Worm (Caenorhabditis elegans): ENCODE data around the gene K08D10.10.
"Not testable (repeated sequence)": the region's sequence is repeated elsewhere in the genome, so short reads cannot be mapped to it uniquely, and the experiment has no call there.

Gene K08D10.10

ce11 chrIV:4115634-4116033 lies 36.4 kb upstream of the K08D10.10 start, which contains the start of the genes F49F1.4 and F49F1.2 (continued):
- no peak for TF ChIP-seq F23B12.7 (tag; optimal IDR thresholded peaks at IDR 0.05; ENCODE audit: insufficient read depth)

- TF ChIP-seq nhr-80 (tag; optimal IDR thresholded peaks at IDR 0.05) (peak; percentile 17), sea-2 (GFP tag; IDR thresholded peaks at IDR 0.05) (no peak)
These were observed 34.6 kb upstream of the K08D10.10 start, which contains the start of gene drd-50 for ce11 chrIV:4117432-4117831. Gene drd-50 (plus strand): TSS chrIV:4117732.

DNA sequence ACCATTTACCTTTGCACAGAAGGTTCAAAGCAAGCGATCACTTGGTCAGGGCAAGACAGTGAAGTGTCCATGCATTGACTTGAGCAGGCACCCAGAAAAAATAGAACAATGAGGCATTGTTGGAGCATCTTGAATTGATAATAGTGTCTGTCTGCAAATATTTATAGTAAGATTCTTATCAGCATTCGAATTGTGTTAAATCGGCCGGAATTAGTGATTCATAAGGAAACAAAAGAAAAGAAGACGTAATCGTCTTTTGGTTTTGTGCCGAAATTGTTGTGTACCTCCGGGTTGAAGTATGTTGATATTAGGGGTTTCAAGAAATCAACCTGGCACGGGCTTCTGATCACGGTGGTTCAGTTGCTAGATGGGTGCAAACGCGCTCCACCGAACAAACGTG lies 31.8 kb upstream of the K08D10.10 start, which contains the start of gene F49F1.5:
TSS of gene F49F1.5 (minus strand) at position 153 of the 400 bp plus-strand sequence.
- TF ChIP-seq pbrm-1 (GFP tag; IDR thresholded peaks at IDR 0.05), result no peak
- TF ChIP-seq hlh-12 (tag; optimal IDR thresholded peaks at IDR 0.05), result no peak
- TF ChIP-seq hmg-20 (GFP tag; IDR thresholded peaks at IDR 0.05), result no peak
- no peak for TF ChIP-seq F57C9.4 (tag; optimal IDR thresholded peaks at IDR 0.05)
- no peak for TF ChIP-seq ekl-4 (GFP tag; IDR thresholded peaks at IDR 0.05)
- no peak for TF ChIP-seq madf-10 (tag; optimal IDR thresholded peaks at IDR 0.05)
- TF ChIP-seq C17E4.6 (GFP tag; IDR thresholded peaks at IDR 0.05), result no peak
- no peak for TF ChIP-seq ceh-100 (GFP tag; IDR thresholded peaks at IDR 0.05)
- no peak for TF ChIP-seq snpc-4 (GFP tag; optimal IDR thresholded peaks at IDR 0.05)
- TF ChIP-seq snpc-4 (tag; optimal IDR thresholded peaks at IDR 0.05), result no peak
- no peak for TF ChIP-seq unc-62 (GFP tag; optimal IDR thresholded peaks at IDR 0.05)
- TF ChIP-seq egrh-3 (GFP tag; IDR thresholded peaks at IDR 0.05), result no peak
- no peak for TF ChIP-seq cebp-1 (GFP tag; IDR thresholded peaks at IDR 0.05)
- no peak for TF ChIP-seq cebp-1 (tag; optimal IDR thresholded peaks at IDR 0.05)
- TF ChIP-seq egl-18 (GFP tag; IDR thresholded peaks at IDR 0.05), result no peak
- no peak for TF ChIP-seq dox-1 (GFP tag; IDR thresholded peaks at IDR 0.05)
- no peak for TF ChIP-seq ztf-22 (GFP tag; optimal IDR thresholded peaks at IDR 0.05)
- no peak for TF ChIP-seq ceh-40 (GFP tag; IDR thresholded peaks at IDR 0.05)
- TF ChIP-seq madf-8 (GFP tag; conservative IDR thresholded peaks at IDR 0.05), result no peak
- no peak for TF ChIP-seq let-607 (tag; optimal IDR thresholded peaks at IDR 0.05)

ce11 chrIV:4121055-4121454 lies 31.0 kb upstream of the K08D10.10 start:
- TF ChIP-seq nhr-80 (tag; optimal IDR thresholded peaks at IDR 0.05), result peak; percentile 19
- TF ChIP-seq ztf-28 (GFP tag; IDR thresholded peaks at IDR 0.05), result no peak

ce11 chrIV:4123083-4123482 lies 29.0 kb upstream of the K08D10.10 start, which contains the start of gene mul-1:
Gene mul-1 (minus strand): TSS chrIV:4123166.
- TF ChIP-seq F23B12.7 (tag; optimal IDR thresholded peaks at IDR 0.05; ENCODE audit: insufficient read depth) (no peak), sea-2 (GFP tag; IDR thresholded peaks at IDR 0.05) (no peak), xnd-1 (tag; optimal IDR thresholded peaks at IDR 0.05) (no peak), nfya-1 (tag; optimal IDR thresholded peaks at IDR 0.05; ENCODE audit: borderline replicate concordance, insufficient read depth) (no peak), nhr-80 (tag; optimal IDR thresholded peaks at IDR 0.05) (peak; percentile 46)

- TF ChIP-seq ceh-100 (GFP tag; IDR thresholded peaks at IDR 0.05); nhr-179 (tag; optimal IDR thresholded peaks at IDR 0.05); ceh-91 (GFP tag; IDR thresholded peaks at IDR 0.05): not testable (repeated sequence)
These were observed 26.4 kb upstream of the K08D10.10 start, which contains the start of gene F49F1.7 for ce11 chrIV:4125657-4126056. Gene F49F1.7 (minus strand): TSS chrIV:4125757.

- TF ChIP-seq snpc-4 (GFP tag; optimal IDR thresholded peaks at IDR 0.05) (no peak), snpc-4 (tag; optimal IDR thresholded peaks at IDR 0.05) (no peak), ceh-27 (GFP tag; optimal IDR thresholded peaks at IDR 0.05) (no peak), sptf-2 (GFP tag; optimal IDR thresholded peaks at IDR 0.05) (no peak), sdz-38 (tag; optimal IDR thresholded peaks at IDR 0.05) (no peak), ceh-40 (GFP tag; IDR thresholded peaks at IDR 0.05) (no peak), nhr-179 (tag; optimal IDR thresholded peaks at IDR 0.05) (no peak), B0035.1 (tag; optimal IDR thresholded peaks at IDR 0.05) (no peak), F49E8.2 (tag; optimal IDR thresholded peaks at IDR 0.05; ENCODE audit: insufficient read depth) (no peak), hmg-1.2 (GFP tag; IDR thresholded peaks at IDR 0.05) (no peak), lag-1 (GFP tag; IDR thresholded peaks at IDR 0.05) (no peak), Y95B8A.8 (GFP tag; IDR thresholded peaks at IDR 0.05) (no peak), rpc-1 (optimal IDR thresholded peaks at IDR 0.05) (no peak), rpc-1 (tag; optimal IDR thresholded peaks at IDR 0.05) (no peak), ztf-26 (tag; optimal IDR thresholded peaks at IDR 0.05) (no peak)
These were observed 16.3 kb upstream of the K08D10.10 start, which contains the start of gene F49F1.17 for ce11 chrIV:4135744-4136143. Gene F49F1.17 (minus strand): TSS chrIV:4135844.
